Worm (Caenorhabditis elegans): ENCODE results near the gene srx-68.

srx-68 gene

DNA sequence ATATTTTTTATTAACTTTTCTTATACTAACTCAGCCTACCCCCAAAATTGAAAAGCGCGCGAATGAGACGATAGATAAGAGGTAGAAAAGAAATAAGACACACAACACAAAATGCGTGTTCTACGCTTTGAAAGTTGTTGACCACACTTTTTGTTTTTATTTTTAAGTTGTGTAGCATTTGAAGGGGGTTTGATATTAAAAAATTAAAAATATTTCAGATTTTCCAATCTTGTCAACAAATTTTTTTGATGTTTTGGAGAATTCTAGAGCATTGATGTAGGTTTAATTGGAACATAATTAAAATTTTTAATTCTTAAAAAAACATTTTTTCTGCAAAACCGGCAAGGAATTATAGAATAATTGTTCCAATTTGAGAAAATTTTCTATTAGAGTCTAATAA, 48.7 kb downstream of the srx-68 start, which contains the start of gene cyp-34A6:
cyp-34A6 (minus strand) TSS at position 101 of the 400 bp plus-strand sequence.
- TF ChIP-seq bed-3 (GFP tag; optimal IDR thresholded peaks at IDR 0.05) (no peak), zip-8 (tag; optimal IDR thresholded peaks at IDR 0.05) (no peak), nhr-28 (tag; optimal IDR thresholded peaks at IDR 0.05) (no peak), ceh-43 (GFP tag; optimal IDR thresholded peaks at IDR 0.05) (no peak), flh-1 (GFP tag; optimal IDR thresholded peaks at IDR 0.05) (no peak), nhr-237 (tag; optimal IDR thresholded peaks at IDR 0.05) (no peak), unc-120 (tag; optimal IDR thresholded peaks at IDR 0.05; ENCODE audit: poor library complexity, severe bottlenecking) (no peak)

DNA sequence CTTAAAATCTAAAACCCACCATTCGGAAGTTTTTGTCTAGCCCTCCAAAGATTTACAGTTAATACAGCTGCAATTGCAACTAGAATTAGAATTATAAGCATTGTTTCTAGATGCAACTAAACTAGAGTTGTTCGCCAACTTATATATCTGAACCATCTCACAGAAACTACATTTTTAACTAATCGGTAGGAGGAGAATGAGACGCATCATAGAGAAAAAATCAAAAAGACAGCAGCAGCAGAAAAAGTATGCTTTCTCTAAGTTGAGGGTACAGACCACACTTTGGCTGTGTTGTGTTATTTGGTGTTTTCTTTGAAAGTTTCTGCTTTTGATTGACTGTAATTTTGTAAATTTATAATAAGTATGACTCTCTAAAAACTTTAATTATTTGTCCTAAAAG, 51.1 kb downstream of the srx-68 start, which contains the start of gene cyp-34A7:
cyp-34A7 (minus strand) TSS at position 101 of the 400 bp plus-strand sequence.
- TF ChIP-seq unc-120 (tag; optimal IDR thresholded peaks at IDR 0.05; ENCODE audit: poor library complexity, severe bottlenecking) (no peak), cnd-1 (tag; optimal IDR thresholded peaks at IDR 0.05) (no peak), unc-39 (tag; optimal IDR thresholded peaks at IDR 0.05) (no peak), sem-2 (GFP tag; optimal IDR thresholded peaks at IDR 0.05) (no peak), flh-1 (GFP tag; optimal IDR thresholded peaks at IDR 0.05) (no peak), elt-1 (tag; optimal IDR thresholded peaks at IDR 0.05; ENCODE audit: borderline replicate concordance, insufficient read depth) (no peak), mep-1 (tag; optimal IDR thresholded peaks at IDR 0.05) (no peak), ztf-11 (tag; optimal IDR thresholded peaks at IDR 0.05) (no peak), nhr-12 (tag; optimal IDR thresholded peaks at IDR 0.05) (no peak), snpc-4 (tag; optimal IDR thresholded peaks at IDR 0.05) (no peak), lin-13 (tag; optimal IDR thresholded peaks at IDR 0.05) (no peak), ceh-43 (GFP tag; optimal IDR thresholded peaks at IDR 0.05) (no peak), hlh-1 (tag; optimal IDR thresholded peaks at IDR 0.05) (no peak)
